Worm (Caenorhabditis elegans) whole organism, L1 larva: ENCODE results near the gene ctg-2.

ENCODE experiments used
- efl-1 ChIP-seq, 4 experiments: fragments of 150-350 bp; optimal IDR thresholded peaks in 3 of 4; peaks in 1 of 4; 1 replicate in 1 of 4; 2 replicates in 3 of 4; lab custom pipeline; 2014; ENCODE audit warnings: missing biosample characterization in 2 of 4, missing genetic modification characterization in 2 of 4, missing genetic modification reagents in 2 of 4
- mdl-1 ChIP-seq, 2 experiments: fragments of 150-350 bp; optimal IDR thresholded peaks; 2 replicates each; lab custom pipeline; 2014 to 2017; ENCODE audit warnings: missing biosample characterization in 2 of 2, missing genetic modification characterization in 2 of 2, inconsistent platforms in 1 of 2
- nhr-11 ChIP-seq: fragments of 150-350 bp; optimal IDR thresholded peaks from 2 replicates; lab custom pipeline; 2014; ENCODE audit warnings: missing biosample characterization, missing genetic modification characterization
- nhr-19 ChIP-seq: fragments of 200-800 bp; sonication (Bioruptor generic); conservative IDR thresholded peaks from 2 replicates; pipeline ENCODE4 v1.3.6; 2022; ENCODE audit warnings: missing genetic modification characterization, missing compliant biosample characterization
- nhr-237 ChIP-seq: fragments of 150-350 bp; optimal IDR thresholded peaks from 2 replicates; lab custom pipeline; 2014; ENCODE audit warnings: missing biosample characterization, missing genetic modification characterization
- nhr-76 ChIP-seq: sonication (generic microtip); optimal IDR thresholded peaks from 2 replicates; lab custom pipeline; 2017; ENCODE audit warnings: missing biosample characterization, missing genetic modification characterization
- nhr-84 ChIP-seq: sonication (generic microtip); optimal IDR thresholded peaks from 2 replicates; lab custom pipeline; 2017; ENCODE audit warnings: missing biosample characterization, missing genetic modification characterization
- skn-1 ChIP-seq: fragments of 150-350 bp; optimal IDR thresholded peaks from 2 replicates; lab custom pipeline; 2014; ENCODE audit warnings: missing biosample characterization, missing genetic modification characterization

ce11 chrII:8472916-8473315 is 41.9 kb upstream of the ctg-2 start:
- TF ChIP-seq skn-1 (tag; lab: Kevin White, UChicago) (no peak), nhr-11 (no peak), efl-1 (optimal IDR thresholded peaks at IDR 0.05; lab: Kevin White, UChicago) (no peak), efl-1 (GFP tag; optimal IDR thresholded peaks at IDR 0.05 in 1 of 2; lab: Kevin White, UChicago) (no peak), nhr-237 (tag; lab: Kevin White, UChicago) (no peak), nhr-19 (GFP tag; lab: Robert Waterston, UW) (no peak), nhr-76 (tag; lab: Kevin White, UChicago) (no peak), mdl-1 (tag; optimal IDR thresholded peaks at IDR 0.05; lab: Kevin White, UChicago) (no peak), nhr-84 (no peak)
